Worm (Caenorhabditis elegans): ENCODE results near the gene CC8.2.

CC8.2 gene

ce11 chrIV:3666543-3666942 is 18.1 kb upstream of the CC8.2 start:
- no peak for TF ChIP-seq unc-62 (GFP tag; optimal IDR thresholded peaks at IDR 0.05)
- no peak for TF ChIP-seq sem-2 (GFP tag; optimal IDR thresholded peaks at IDR 0.05)
- no peak for TF ChIP-seq nhr-12 (tag; optimal IDR thresholded peaks at IDR 0.05)
- TF ChIP-seq flh-1 (GFP tag; optimal IDR thresholded peaks at IDR 0.05), result no peak
- TF ChIP-seq tbx-8 (GFP tag; optimal IDR thresholded peaks at IDR 0.05), result no peak
- no peak for TF ChIP-seq M03D4.4 (tag; optimal IDR thresholded peaks at IDR 0.05)
- TF ChIP-seq nhr-76 (tag; optimal IDR thresholded peaks at IDR 0.05), result no peak

DNA sequence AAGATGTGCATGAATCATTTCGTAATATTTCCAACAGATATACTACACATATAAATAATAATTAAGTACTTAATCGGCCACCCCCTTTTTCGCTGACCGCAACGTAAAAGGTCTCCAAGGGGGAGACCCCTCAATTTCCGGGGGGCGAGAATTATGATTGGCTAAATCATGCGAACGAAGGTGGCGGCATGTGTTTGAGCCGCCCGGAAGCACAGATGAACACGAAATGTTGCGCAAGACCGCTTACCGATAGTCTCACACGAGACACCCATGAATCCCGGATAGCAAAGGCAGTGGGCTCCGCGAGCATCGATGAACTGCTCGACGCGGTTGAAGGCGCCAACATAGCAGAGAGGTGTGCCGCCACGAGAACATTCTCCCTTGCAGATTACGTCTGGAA is 16.6 kb upstream of the CC8.2 start:
- peak; percentile 26 for TF ChIP-seq cnd-1 (tag; optimal IDR thresholded peaks at IDR 0.05)
- TF ChIP-seq mab-5 (tag; optimal IDR thresholded peaks at IDR 0.05), result no peak
- no peak for TF ChIP-seq bed-3 (GFP tag; optimal IDR thresholded peaks at IDR 0.05)
- no peak for TF ChIP-seq unc-39 (tag; optimal IDR thresholded peaks at IDR 0.05)
- TF ChIP-seq elt-3 (tag; optimal IDR thresholded peaks at IDR 0.05), result no peak
- no peak for TF ChIP-seq nhr-237 (tag; optimal IDR thresholded peaks at IDR 0.05)
- TF ChIP-seq snpc-4 (tag; optimal IDR thresholded peaks at IDR 0.05), result no peak
- TF ChIP-seq ztf-11 (tag; optimal IDR thresholded peaks at IDR 0.05), result no peak

ce11 chrIV:3662863-3663262 is 14.4 kb upstream of the CC8.2 start:
- no peak for TF ChIP-seq tbx-8 (GFP tag; optimal IDR thresholded peaks at IDR 0.05)
- TF ChIP-seq mab-5 (tag; optimal IDR thresholded peaks at IDR 0.05), result no peak
- TF ChIP-seq lsy-2 (tag; optimal IDR thresholded peaks at IDR 0.05), result no peak
- TF ChIP-seq lin-32 (GFP tag; optimal IDR thresholded peaks at IDR 0.05), result no peak
- no peak for TF ChIP-seq cnd-1 (tag; optimal IDR thresholded peaks at IDR 0.05)
- no peak for TF ChIP-seq bed-3 (GFP tag; optimal IDR thresholded peaks at IDR 0.05)
- no peak for TF ChIP-seq ceh-39 (tag; optimal IDR thresholded peaks at IDR 0.05)
- no peak for TF ChIP-seq ces-1 (GFP tag; optimal IDR thresholded peaks at IDR 0.05)
- TF ChIP-seq pha-4 (tag; optimal IDR thresholded peaks at IDR 0.05), result no peak
- no peak for TF ChIP-seq M03D4.4 (tag; optimal IDR thresholded peaks at IDR 0.05)
- TF ChIP-seq mep-1 (tag; optimal IDR thresholded peaks at IDR 0.05), result no peak
- no peak for TF ChIP-seq ceh-43 (GFP tag; optimal IDR thresholded peaks at IDR 0.05)
- no peak for TF ChIP-seq blmp-1 (tag; optimal IDR thresholded peaks at IDR 0.05)
- no peak for TF ChIP-seq lin-13 (tag; optimal IDR thresholded peaks at IDR 0.05)

ce11 chrIV:3661117-3661634 is 12.7 kb upstream of the CC8.2 start:
- TF ChIP-seq ceh-83 (GFP tag; optimal IDR thresholded peaks at IDR 0.05), result no peak
- peak; percentile 94 for TF ChIP-seq zip-8 (tag; optimal IDR thresholded peaks at IDR 0.05)

DNA sequence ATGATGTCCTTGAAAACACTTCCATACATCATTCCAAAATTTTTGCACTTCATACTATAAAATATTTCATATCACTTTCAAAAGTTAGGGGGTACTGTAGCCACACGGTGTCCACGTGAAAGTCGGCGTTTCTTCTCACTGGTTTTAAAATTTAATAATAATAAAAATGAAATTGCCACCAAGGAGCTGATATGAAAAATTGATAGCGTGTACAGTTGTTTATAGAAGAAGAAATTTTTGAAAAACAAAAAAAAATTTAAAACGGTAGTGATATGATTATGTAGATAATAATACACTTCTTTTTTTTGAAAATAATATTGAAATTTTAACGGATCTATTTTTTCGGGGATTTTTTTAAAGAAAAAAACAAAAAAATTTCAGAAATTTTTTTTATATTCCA is 11.5 kb upstream of the CC8.2 start:
- TF ChIP-seq pha-4 (tag; optimal IDR thresholded peaks at IDR 0.05) (no peak), blmp-1 (tag; optimal IDR thresholded peaks at IDR 0.05) (no peak), lin-13 (tag; optimal IDR thresholded peaks at IDR 0.05) (no peak), lsy-2 (tag; optimal IDR thresholded peaks at IDR 0.05) (no peak), cnd-1 (tag; optimal IDR thresholded peaks at IDR 0.05) (no peak), ces-1 (GFP tag; optimal IDR thresholded peaks at IDR 0.05) (no peak), ceh-83 (GFP tag; optimal IDR thresholded peaks at IDR 0.05) (no peak), nhr-12 (tag; optimal IDR thresholded peaks at IDR 0.05) (no peak), unc-62 (GFP tag; optimal IDR thresholded peaks at IDR 0.05) (no peak), zip-8 (tag; optimal IDR thresholded peaks at IDR 0.05) (no peak), ztf-11 (tag; optimal IDR thresholded peaks at IDR 0.05) (no peak)

DNA sequence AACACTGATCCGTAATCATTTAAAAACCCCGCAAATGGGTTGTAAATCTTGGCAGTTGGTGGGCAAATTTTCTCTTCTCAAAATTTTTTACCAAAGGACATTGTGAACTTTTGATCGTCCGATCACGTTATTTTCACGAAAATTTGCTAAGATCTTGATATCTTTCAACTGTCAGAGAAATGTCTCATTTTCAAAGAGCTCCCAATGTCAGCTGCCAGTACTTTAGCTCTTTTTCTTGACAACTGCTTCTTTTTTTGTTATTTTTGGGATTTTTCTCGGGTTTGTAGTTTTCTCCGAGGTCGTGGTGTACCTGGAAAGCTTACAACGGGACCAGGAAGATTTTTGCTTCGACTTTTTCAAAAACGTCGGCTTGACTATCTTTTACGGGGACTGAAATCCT is 7.4 kb upstream of the CC8.2 start:
- TF ChIP-seq unc-62 (GFP tag; optimal IDR thresholded peaks at IDR 0.05) (peak; percentile 45), unc-39 (tag; optimal IDR thresholded peaks at IDR 0.05) (no peak), elt-1 (tag; optimal IDR thresholded peaks at IDR 0.05; ENCODE audit: borderline replicate concordance, insufficient read depth) (no peak), hlh-1 (tag; optimal IDR thresholded peaks at IDR 0.05) (peak; percentile 73), ham-2 (GFP tag; optimal IDR thresholded peaks at IDR 0.05) (no peak)

DNA sequence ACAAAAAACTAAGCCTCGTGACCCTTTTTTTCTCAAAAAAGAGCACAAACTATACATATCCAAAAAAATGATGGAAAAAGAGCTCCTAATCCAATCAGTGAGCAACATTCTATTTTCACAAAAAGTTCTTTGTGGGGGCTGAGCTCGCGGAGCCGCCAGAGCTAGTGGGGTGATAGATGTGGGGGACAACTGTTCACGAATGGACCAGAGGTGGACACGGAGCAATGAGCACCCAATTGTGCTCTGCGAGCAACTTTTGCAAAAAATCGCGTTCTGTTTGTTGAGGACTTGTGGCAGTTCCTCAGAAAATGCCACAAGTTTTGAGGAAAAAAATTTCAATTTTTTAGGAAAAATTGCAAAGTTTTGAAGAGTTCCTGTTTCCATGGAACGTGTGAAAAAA is 6.3 kb upstream of the CC8.2 start:
- TF ChIP-seq zip-8 (tag; optimal IDR thresholded peaks at IDR 0.05) (no peak), hlh-1 (tag; optimal IDR thresholded peaks at IDR 0.05) (peak; percentile 58)

Measured in whole organism, mixed stage, embryonic.